Worm (Caenorhabditis elegans): Measurements from ENCODE around the gene C50D2.7.

The C50D2.7 gene

DNA sequence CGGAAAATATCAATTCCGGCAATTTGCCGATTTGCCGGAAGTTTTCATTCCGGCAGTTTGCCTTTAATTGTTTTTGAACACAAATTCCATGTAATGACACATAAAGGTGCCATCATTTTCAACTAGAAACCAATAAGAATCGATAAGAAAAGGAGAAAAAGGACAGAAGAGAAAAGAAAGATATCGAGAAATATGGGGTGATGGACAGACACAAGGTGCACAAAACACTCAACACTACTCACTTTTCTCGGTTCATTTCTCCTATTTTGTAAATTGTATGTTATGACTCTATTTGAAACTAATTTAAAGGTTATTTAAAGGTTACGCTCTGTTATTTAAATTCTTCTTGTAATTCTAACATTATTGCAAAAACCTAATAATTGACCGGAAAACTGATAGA is 44.2 kb downstream of the C50D2.7 start:
- TF ChIP-seq elt-2 (tag; optimal IDR thresholded peaks at IDR 0.05) (peak; percentile 44), ztf-4 (tag; optimal IDR thresholded peaks at IDR 0.05) (no peak), ceh-28 (tag; optimal IDR thresholded peaks at IDR 0.05) (peak; percentile 19), pqm-1 (tag; optimal IDR thresholded peaks at IDR 0.05) (peak; percentile 61), unc-39 (tag; optimal IDR thresholded peaks at IDR 0.05) (no peak)

- TF ChIP-seq nhr-25 (tag; optimal IDR thresholded peaks at IDR 0.05) (no peak), ama-1 (optimal IDR thresholded peaks at IDR 0.05) (no peak)
Measured at ce11 chrII:47280-47679, 47.8 kb downstream of the C50D2.7 start, which contains the start of gene C23H3.5. C23H3.5 (plus strand) TSS chrII:47580.

DNA sequence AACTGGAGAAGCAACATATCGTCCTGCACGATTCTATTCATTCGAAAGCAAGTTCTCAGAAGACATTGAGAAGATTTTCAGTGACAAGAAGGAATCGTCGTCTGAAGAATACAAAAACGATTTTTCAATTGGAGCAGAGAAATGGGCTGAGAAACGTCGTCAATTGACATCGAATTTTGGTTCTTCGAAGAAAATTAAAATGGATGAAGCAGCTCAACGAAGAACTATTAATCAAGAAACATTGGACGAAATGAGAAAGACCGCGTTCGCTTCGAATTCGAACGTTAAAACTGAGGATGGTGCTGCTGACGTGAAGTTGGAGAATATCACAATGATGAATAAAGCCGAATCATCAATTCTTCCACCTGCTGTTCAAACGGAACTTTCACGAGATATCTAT is 49.0 kb downstream of the C50D2.7 start, which contains the start of gene rpt-4:
Gene rpt-4, minus strand, starts transcription at position 101 of the 400 bp plus-strand sequence.
- no peak for TF ChIP-seq elt-2 (tag; optimal IDR thresholded peaks at IDR 0.05)
- TF ChIP-seq ZK546.5 (tag; optimal IDR thresholded peaks at IDR 0.05): no peak
- TF ChIP-seq egl-27 (tag; optimal IDR thresholded peaks at IDR 0.05): no peak
- no peak for TF ChIP-seq nhr-11 (tag; optimal IDR thresholded peaks at IDR 0.05)
- TF ChIP-seq elt-1 (tag; optimal IDR thresholded peaks at IDR 0.05): no peak
- no peak for TF ChIP-seq mdl-1 (tag; optimal IDR thresholded peaks at IDR 0.05)
- no peak for TF ChIP-seq nhr-23 (tag; optimal IDR thresholded peaks at IDR 0.05)
- no peak for TF ChIP-seq ztf-11 (tag; optimal IDR thresholded peaks at IDR 0.05)
- no peak for TF ChIP-seq nhr-77 (tag; optimal IDR thresholded peaks at IDR 0.05)
- TF ChIP-seq jun-1 (tag; optimal IDR thresholded peaks at IDR 0.05): no peak
- no peak for TF ChIP-seq ceh-9 (tag; optimal IDR thresholded peaks at IDR 0.05)
- TF ChIP-seq nhr-25 (tag; optimal IDR thresholded peaks at IDR 0.05): no peak
- no peak for TF ChIP-seq unc-39 (tag; optimal IDR thresholded peaks at IDR 0.05)
- TF ChIP-seq nhr-12 (tag; optimal IDR thresholded peaks at IDR 0.05): no peak
- no peak for TF ChIP-seq ceh-28 (tag; optimal IDR thresholded peaks at IDR 0.05)
- no peak for TF ChIP-seq nhr-28 (tag; optimal IDR thresholded peaks at IDR 0.05)
- TF ChIP-seq lsy-12 (tag; optimal IDR thresholded peaks at IDR 0.05): no peak
- no peak for TF ChIP-seq unc-62 (GFP tag; optimal IDR thresholded peaks at IDR 0.05)

DNA sequence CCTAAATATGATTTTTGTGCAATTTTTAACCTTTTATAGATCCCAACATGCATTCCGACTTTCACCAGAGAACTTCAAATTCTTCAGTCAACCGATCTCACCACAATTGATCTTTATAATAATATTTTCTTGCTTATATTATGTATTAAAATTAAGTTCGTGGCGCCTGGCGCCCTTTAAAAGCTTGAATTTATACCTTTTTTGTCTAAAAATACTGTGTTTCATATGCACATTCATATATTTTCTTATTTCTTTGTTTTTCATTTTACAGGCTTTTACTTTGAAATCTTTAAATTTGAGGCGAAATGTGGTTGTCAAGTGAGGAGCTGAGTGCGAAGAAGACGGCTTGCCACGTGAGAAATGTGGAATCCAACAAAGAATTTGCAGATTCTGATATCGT is 50.3 kb downstream of the C50D2.7 start, which contains the start of gene rpoa-49:
Gene rpoa-49, plus strand, starts transcription at position 301 of the 400 bp plus-strand sequence.
- TF ChIP-seq nhr-25 (tag; optimal IDR thresholded peaks at IDR 0.05) (no peak), lsy-12 (tag; optimal IDR thresholded peaks at IDR 0.05) (no peak), jun-1 (tag; optimal IDR thresholded peaks at IDR 0.05) (no peak), unc-62 (GFP tag; optimal IDR thresholded peaks at IDR 0.05) (no peak), nhr-76 (tag; optimal IDR thresholded peaks at IDR 0.05) (no peak), nfya-1 (tag; optimal IDR thresholded peaks at IDR 0.05; ENCODE audit: insufficient read depth) (no peak), skn-1 (tag; optimal IDR thresholded peaks at IDR 0.05) (no peak), nhr-28 (tag; optimal IDR thresholded peaks at IDR 0.05) (no peak), ceh-9 (tag; optimal IDR thresholded peaks at IDR 0.05) (no peak), mdl-1 (tag; optimal IDR thresholded peaks at IDR 0.05) (no peak), pqm-1 (tag; optimal IDR thresholded peaks at IDR 0.05) (no peak), ama-1 (optimal IDR thresholded peaks at IDR 0.05) (no peak), lin-15B (tag; optimal IDR thresholded peaks at IDR 0.05) (no peak), tbx-2 (tag; optimal IDR thresholded peaks at IDR 0.05) (no peak), egl-27 (tag; optimal IDR thresholded peaks at IDR 0.05) (no peak), nhr-67 (tag; optimal IDR thresholded peaks at IDR 0.05) (no peak)

DNA sequence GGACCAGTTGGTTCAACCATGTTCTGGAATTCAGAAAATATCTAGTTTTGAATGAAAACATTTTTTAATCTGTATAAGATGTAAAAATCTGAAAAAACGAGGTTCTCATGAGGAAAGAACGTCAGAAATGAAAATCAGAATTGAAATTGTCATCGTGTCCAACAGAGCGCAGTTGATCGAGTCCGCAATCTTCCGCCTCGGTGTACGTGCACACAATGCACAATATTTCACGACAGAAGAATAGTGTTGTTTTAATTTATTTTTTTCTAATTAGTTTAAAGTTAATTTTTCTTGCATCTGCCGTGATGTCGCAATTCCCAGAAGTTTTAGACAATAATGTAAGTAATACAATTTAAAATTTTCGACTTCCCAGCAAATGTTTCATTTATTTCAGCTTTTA is 51.4 kb downstream of the C50D2.7 start, which contains the start of gene nfyc-1:
Gene nfyc-1, plus strand, starts transcription at position 268 of the 400 bp plus-strand sequence.
- TF ChIP-seq nhr-25 (tag; optimal IDR thresholded peaks at IDR 0.05) (peak; percentile 42), elt-2 (tag; optimal IDR thresholded peaks at IDR 0.05) (no peak), ZK546.5 (tag; optimal IDR thresholded peaks at IDR 0.05) (no peak), ama-1 (optimal IDR thresholded peaks at IDR 0.05) (no peak), snpc-4 (tag; optimal IDR thresholded peaks at IDR 0.05) (peak; percentile 27), lin-39 (tag; optimal IDR thresholded peaks at IDR 0.05) (peak; percentile 65), skn-1 (tag; optimal IDR thresholded peaks at IDR 0.05) (peak; percentile 99), egl-5 (tag; optimal IDR thresholded peaks at IDR 0.05) (peak; percentile 72), lin-15B (tag; optimal IDR thresholded peaks at IDR 0.05) (peak; percentile 90), nfya-1 (tag; optimal IDR thresholded peaks at IDR 0.05; ENCODE audit: insufficient read depth) (peak; percentile 65), pha-4 (tag; optimal IDR thresholded peaks at IDR 0.05) (peak; percentile 84), sea-2 (GFP tag; optimal IDR thresholded peaks at IDR 0.05) (no peak), nhr-23 (tag; optimal IDR thresholded peaks at IDR 0.05) (peak; percentile 65), ceh-28 (tag; optimal IDR thresholded peaks at IDR 0.05) (no peak), hmg-11 (tag; optimal IDR thresholded peaks at IDR 0.05) (peak; percentile 79)

Data from whole organism, L3 larva.